Worm (Caenorhabditis elegans): ENCODE measurements around the gene F16B12.7.
A peak's percentile ranks its signal among the peaks of the same experiment; 100 is the strongest.

F16B12.7 gene

ce11 chrX:14134244-14134643 is 25.9 kb downstream of the F16B12.7 start, which contains the start of gene F28H6.8:
Gene F28H6.8, minus strand, starts transcription at chrX:14134344.
- no peak for TF ChIP-seq ceh-39 (tag; optimal IDR thresholded peaks at IDR 0.05)
- TF ChIP-seq ceh-83 (GFP tag; optimal IDR thresholded peaks at IDR 0.05) = no peak
- no peak for TF ChIP-seq sptf-1 (tag; optimal IDR thresholded peaks at IDR 0.05)
- no peak for TF ChIP-seq nhr-28 (tag; optimal IDR thresholded peaks at IDR 0.05)
- no peak for TF ChIP-seq nhr-2 (tag; optimal IDR thresholded peaks at IDR 0.05)
- TF ChIP-seq mls-2 (tag; optimal IDR thresholded peaks at IDR 0.05) = no peak
- no peak for TF ChIP-seq bed-3 (GFP tag; optimal IDR thresholded peaks at IDR 0.05)
- no peak for TF ChIP-seq mep-1 (tag; optimal IDR thresholded peaks at IDR 0.05)

- TF ChIP-seq ceh-39 (tag; optimal IDR thresholded peaks at IDR 0.05) (no peak), drap-1 (GFP tag; optimal IDR thresholded peaks at IDR 0.05) (no peak), mep-1 (tag; optimal IDR thresholded peaks at IDR 0.05) (no peak), nhr-28 (tag; optimal IDR thresholded peaks at IDR 0.05) (no peak), unc-120 (tag; optimal IDR thresholded peaks at IDR 0.05; ENCODE audit: poor library complexity, severe bottlenecking) (no peak), lin-13 (tag; optimal IDR thresholded peaks at IDR 0.05) (no peak)
These were observed 26.5 kb downstream of the F16B12.7 start for ce11 chrX:14134883-14135282.

ce11 chrX:14140040-14140439 is 31.7 kb downstream of the F16B12.7 start, which contains the start of gene nkat-1:
Gene nkat-1, minus strand, starts transcription at chrX:14140140.
- no peak for TF ChIP-seq ceh-43 (GFP tag; optimal IDR thresholded peaks at IDR 0.05)
- TF ChIP-seq ceh-83 (GFP tag; optimal IDR thresholded peaks at IDR 0.05) = no peak
- no peak for TF ChIP-seq lsy-2 (tag; optimal IDR thresholded peaks at IDR 0.05)
- no peak for TF ChIP-seq nhr-76 (tag; optimal IDR thresholded peaks at IDR 0.05)
- TF ChIP-seq M03D4.4 (tag; optimal IDR thresholded peaks at IDR 0.05) = no peak
- no peak for TF ChIP-seq lin-13 (tag; optimal IDR thresholded peaks at IDR 0.05)
- no peak for TF ChIP-seq blmp-1 (tag; optimal IDR thresholded peaks at IDR 0.05)
- no peak for TF ChIP-seq hlh-1 (tag; optimal IDR thresholded peaks at IDR 0.05)
- TF ChIP-seq nhr-12 (tag; optimal IDR thresholded peaks at IDR 0.05) = no peak
- no peak for TF ChIP-seq nhr-237 (tag; optimal IDR thresholded peaks at IDR 0.05)
- no peak for TF ChIP-seq cnd-1 (tag; optimal IDR thresholded peaks at IDR 0.05)
- TF ChIP-seq unc-62 (GFP tag; optimal IDR thresholded peaks at IDR 0.05) = no peak
- no peak for TF ChIP-seq elt-1 (tag; optimal IDR thresholded peaks at IDR 0.05; ENCODE audit: borderline replicate concordance, insufficient read depth)
- TF ChIP-seq ceh-39 (tag; optimal IDR thresholded peaks at IDR 0.05) = no peak

- TF ChIP-seq mep-1 (tag; optimal IDR thresholded peaks at IDR 0.05) (no peak), ham-2 (GFP tag; optimal IDR thresholded peaks at IDR 0.05) (no peak), unc-120 (tag; optimal IDR thresholded peaks at IDR 0.05; ENCODE audit: poor library complexity, severe bottlenecking) (no peak), ces-1 (GFP tag; optimal IDR thresholded peaks at IDR 0.05) (peak; percentile 71), flh-1 (GFP tag; optimal IDR thresholded peaks at IDR 0.05) (no peak), snpc-4 (tag; optimal IDR thresholded peaks at IDR 0.05) (no peak), ceh-43 (GFP tag; optimal IDR thresholded peaks at IDR 0.05) (no peak), ceh-39 (tag; optimal IDR thresholded peaks at IDR 0.05) (no peak), mab-5 (tag; optimal IDR thresholded peaks at IDR 0.05) (no peak), bed-3 (GFP tag; optimal IDR thresholded peaks at IDR 0.05) (no peak), nhr-2 (tag; optimal IDR thresholded peaks at IDR 0.05) (peak; percentile 54), cnd-1 (tag; optimal IDR thresholded peaks at IDR 0.05) (no peak), unc-39 (tag; optimal IDR thresholded peaks at IDR 0.05) (no peak), tbx-8 (GFP tag; optimal IDR thresholded peaks at IDR 0.05) (no peak), unc-62 (GFP tag; optimal IDR thresholded peaks at IDR 0.05) (no peak)
These were observed 33.0 kb downstream of the F16B12.7 start for ce11 chrX:14141344-14141841.

- TF ChIP-seq lin-13 (tag; optimal IDR thresholded peaks at IDR 0.05) (no peak), blmp-1 (tag; optimal IDR thresholded peaks at IDR 0.05) (no peak), mab-5 (tag; optimal IDR thresholded peaks at IDR 0.05) (no peak), unc-62 (GFP tag; optimal IDR thresholded peaks at IDR 0.05) (no peak), ztf-11 (tag; optimal IDR thresholded peaks at IDR 0.05) (no peak), nhr-12 (tag; optimal IDR thresholded peaks at IDR 0.05) (no peak), ceh-83 (GFP tag; optimal IDR thresholded peaks at IDR 0.05) (no peak), lin-32 (GFP tag; optimal IDR thresholded peaks at IDR 0.05) (no peak), tbx-8 (GFP tag; optimal IDR thresholded peaks at IDR 0.05) (no peak)
These were observed 33.6 kb downstream of the F16B12.7 start, which contains the start of gene ceh-89 for ce11 chrX:14141896-14142392. Gene ceh-89, plus strand, starts transcription at chrX:14141946.
